Worm (Caenorhabditis elegans) whole organism, L1 larva: ENCODE results near the gene F54F7.6.

Source experiments
- C04F5.9 ChIP-seq: sonication (generic microtip); optimal IDR thresholded peaks from 2 replicates; lab custom pipeline; 2016; ENCODE audit warnings: missing genetic modification characterization, missing compliant biosample characterization
- Y116A8C.19 ChIP-seq: sonication (generic microtip); optimal IDR thresholded peaks from 2 replicates; lab custom pipeline; 2016; ENCODE audit warnings: missing compliant biosample characterization, missing genetic modification characterization, borderline replicate concordance
- aha-1 ChIP-seq: fragments of 150-350 bp; optimal IDR thresholded peaks from 2 replicates; lab custom pipeline; 2014; ENCODE audit warnings: missing biosample characterization, missing genetic modification characterization
- ama-1 ChIP-seq: fragments of 150-350 bp; optimal IDR thresholded peaks from 2 replicates; lab custom pipeline; 2014
- ceh-63 ChIP-seq: fragments of 200-800 bp; sonication (Bioruptor generic); optimal IDR thresholded peaks from 2 replicates; lab custom pipeline; 2018; ENCODE audit warnings: mild to moderate bottlenecking, missing genetic modification characterization, missing compliant biosample characterization
- ceh-88 ChIP-seq: fragments of 200-800 bp; sonication (Bioruptor generic); IDR thresholded peaks from 2 replicates; pipeline ENCODE4 v1.3.6; 2022; ENCODE audit warnings: missing genetic modification characterization, missing compliant biosample characterization
- dsc-1 ChIP-seq: sonication (generic microtip); optimal IDR thresholded peaks from 2 replicates; lab custom pipeline; 2016; ENCODE audit warnings: mild to moderate bottlenecking, missing genetic modification characterization, missing compliant biosample characterization
- efl-3 ChIP-seq: fragments of 200-800 bp; sonication (Bioruptor generic); optimal IDR thresholded peaks from 2 replicates; lab custom pipeline; 2018; ENCODE audit warnings: mild to moderate bottlenecking, missing genetic modification characterization, missing compliant biosample characterization
- egl-13 ChIP-seq: sonication (generic microtip); optimal IDR thresholded peaks from 2 replicates; lab custom pipeline; 2016; ENCODE audit warnings: missing genotype, missing genetic modification reagents, missing genetic modification characterization, missing compliant biosample characterization
- egl-27 ChIP-seq, 2 experiments: fragments of 150-350 bp in 1 of 2; sonication (generic microtip); optimal IDR thresholded peaks; 3 replicates each; lab custom pipeline; 2017 to 2018; ENCODE audit warnings: missing biosample characterization in 2 of 2, missing genetic modification characterization in 2 of 2, missing genetic modification reagents in 2 of 2
- elt-3 ChIP-seq, 6 experiments: fragments of 150-350 bp in 1 of 6; sonication (generic microtip); optimal IDR thresholded peaks; 2 replicates each; lab custom pipeline; 2017 to 2018; ENCODE audit warnings: missing biosample characterization in 6 of 6, missing genetic modification characterization in 6 of 6, inconsistent platforms in 1 of 6
- ets-5 ChIP-seq: fragments of 200-800 bp; sonication (Bioruptor generic); IDR thresholded peaks from 2 replicates; pipeline ENCODE4 v1.3.6; 2022; ENCODE audit warnings: missing genetic modification characterization, missing compliant biosample characterization
- fkh-10 ChIP-seq: sonication (generic microtip); optimal IDR thresholded peaks from 2 replicates; lab custom pipeline; 2017; ENCODE audit warnings: missing biosample characterization, missing genetic modification reagents, missing genetic modification characterization
- fkh-4 ChIP-seq: sonication (generic microtip); optimal IDR thresholded peaks from 2 replicates; lab custom pipeline; 2016; ENCODE audit warnings: missing compliant biosample characterization, missing genetic modification characterization, borderline replicate concordance
- fos-1 ChIP-seq: fragments of 150-350 bp; optimal IDR thresholded peaks from 2 replicates; lab custom pipeline; 2014; ENCODE audit warnings: missing biosample characterization, missing genetic modification characterization
- grh-1 ChIP-seq: fragments of 200-800 bp; sonication (Bioruptor generic); IDR thresholded peaks from 2 replicates; pipeline ENCODE4 v1.3.6; 2022; ENCODE audit warnings: missing genetic modification reagents, missing genetic modification characterization, missing compliant biosample characterization
- hlh-17 ChIP-seq: fragments of 200-800 bp; sonication (Bioruptor generic); optimal IDR thresholded peaks from 2 replicates; lab custom pipeline; 2018; ENCODE audit warnings: missing genetic modification characterization, mild to moderate bottlenecking, missing compliant biosample characterization, moderate library complexity, borderline replicate concordance
- hlh-4 ChIP-seq: sonication (generic microtip); optimal IDR thresholded peaks from 2 replicates; lab custom pipeline; 2016; ENCODE audit warnings: mild to moderate bottlenecking, missing genetic modification characterization, missing compliant biosample characterization
- isw-1 ChIP-seq: fragments of 200-800 bp; sonication (Bioruptor generic); IDR thresholded peaks from 2 replicates; pipeline ENCODE4 v1.3.6; 2022; ENCODE audit warnings: missing genetic modification characterization, missing compliant biosample characterization
- jun-1 ChIP-seq: fragments of 150-350 bp; optimal IDR thresholded peaks from 2 replicates; lab custom pipeline; 2014; ENCODE audit warnings: missing biosample characterization, missing genetic modification reagents, missing genetic modification characterization
- lin-14 ChIP-seq: fragments of 200-800 bp; sonication (Bioruptor generic); optimal IDR thresholded peaks from 2 replicates; lab custom pipeline; 2018; ENCODE audit warnings: mild to moderate bottlenecking, missing genetic modification characterization, moderate library complexity, missing compliant biosample characterization
- lin-39 ChIP-seq: fragments of 150-350 bp; optimal IDR thresholded peaks from 2 replicates; lab custom pipeline; 2014; ENCODE audit warnings: missing biosample characterization, missing genetic modification reagents, missing genetic modification characterization
- lsy-2 ChIP-seq, 2 experiments: fragments of 150-350 bp; optimal IDR thresholded peaks; 2 replicates each; lab custom pipeline; 2014; ENCODE audit warnings: missing biosample characterization in 2 of 2, missing genetic modification characterization in 2 of 2
- mab-9 ChIP-seq: fragments of 200-800 bp; sonication (Bioruptor generic); IDR thresholded peaks from 2 replicates; pipeline ENCODE4 v1.3.6; 2022; ENCODE audit warnings: missing genetic modification reagents, missing genetic modification characterization, missing compliant biosample characterization
- nhr-11 ChIP-seq: fragments of 150-350 bp; optimal IDR thresholded peaks from 2 replicates; lab custom pipeline; 2014; ENCODE audit warnings: missing biosample characterization, missing genetic modification characterization
- nhr-12 ChIP-seq: sonication (generic microtip); optimal IDR thresholded peaks from 2 replicates; lab custom pipeline; 2017; ENCODE audit warnings: missing biosample characterization, missing genetic modification characterization
- nhr-20 ChIP-seq: sonication (generic microtip); optimal IDR thresholded peaks from 2 replicates; lab custom pipeline; 2016; ENCODE audit warnings: mild to moderate bottlenecking, missing genetic modification characterization, missing compliant biosample characterization
- nhr-237 ChIP-seq: fragments of 150-350 bp; optimal IDR thresholded peaks from 2 replicates; lab custom pipeline; 2014; ENCODE audit warnings: missing biosample characterization, missing genetic modification characterization
- nhr-47 ChIP-seq: sonication (generic microtip); optimal IDR thresholded peaks from 2 replicates; lab custom pipeline; 2016; ENCODE audit warnings: mild to moderate bottlenecking, missing genetic modification characterization, moderate library complexity, missing compliant biosample characterization
- nhr-90 ChIP-seq: sonication (generic microtip); optimal IDR thresholded peaks from 2 replicates; lab custom pipeline; 2016; ENCODE audit warnings: mild to moderate bottlenecking, missing genetic modification characterization, missing compliant biosample characterization; ENCODE audit not compliant: poor library complexity
- pag-3 ChIP-seq: sonication (generic microtip); optimal IDR thresholded peaks from 2 replicates; lab custom pipeline; 2017; ENCODE audit warnings: missing genetic modification characterization, mild to moderate bottlenecking, missing compliant biosample characterization, antibody characterized with exemption, borderline replicate concordance; ENCODE audit not compliant: insufficient read depth
- rnt-1 ChIP-seq: sonication (generic microtip); optimal IDR thresholded peaks from 2 replicates; lab custom pipeline; 2016; ENCODE audit warnings: mild to moderate bottlenecking, missing genetic modification characterization, moderate library complexity, missing compliant biosample characterization
- skn-1 ChIP-seq: fragments of 150-350 bp; optimal IDR thresholded peaks from 2 replicates; lab custom pipeline; 2014; ENCODE audit warnings: missing biosample characterization, missing genetic modification characterization
- snu-23 ChIP-seq: sonication (generic microtip); optimal IDR thresholded peaks from 2 replicates; lab custom pipeline; 2016; ENCODE audit warnings: missing genetic modification characterization, missing compliant biosample characterization
- sox-4 ChIP-seq: sonication (generic microtip); optimal IDR thresholded peaks from 2 replicates; lab custom pipeline; 2016; ENCODE audit warnings: missing genetic modification characterization, missing compliant biosample characterization
- sptf-1 ChIP-seq: fragments of 150-350 bp; optimal IDR thresholded peaks from 2 replicates; lab custom pipeline; 2014; ENCODE audit warnings: missing biosample characterization, missing genetic modification characterization
- sup-37 ChIP-seq: fragments of 200-800 bp; sonication (Bioruptor generic); optimal IDR thresholded peaks from 2 replicates; lab custom pipeline; 2018; ENCODE audit warnings: mild to moderate bottlenecking, missing genetic modification characterization, missing compliant biosample characterization
- tbx-2 ChIP-seq: sonication (generic microtip); optimal IDR thresholded peaks from 2 replicates; lab custom pipeline; 2016; ENCODE audit warnings: missing genetic modification characterization, missing compliant biosample characterization
- zip-4 ChIP-seq: fragments of 200-800 bp; sonication (Bioruptor generic); optimal IDR thresholded peaks from 2 replicates; lab custom pipeline; 2018; ENCODE audit warnings: mild to moderate bottlenecking, missing genetic modification characterization, moderate library complexity, missing compliant biosample characterization

The F54F7.6 gene

ce11 chrX:11854432-11854831, 10.8 kb upstream of the F54F7.6 start:
- no peak for TF ChIP-seq lin-39 (tag; lab: Kevin White, UChicago)

ce11 chrX:11854903-11855302, 10.3 kb upstream of the F54F7.6 start, which contains the start of gene F54F7.8:
F54F7.8 (minus strand) TSS chrX:11855003.
- TF ChIP-seq fkh-4 (tag; lab: Kevin White, UChicago) (no peak), rnt-1 (tag; lab: Kevin White, UChicago) (no peak), egl-13 (tag; lab: Kevin White, UChicago) (no peak), nhr-12 (tag; lab: Kevin White, UChicago) (no peak), sox-4 (no peak), elt-3 (tag; optimal IDR thresholded peaks at IDR 0.05; lab: Kevin White, UChicago) (no peak), snu-23 (GFP tag; lab: Kevin White, UChicago) (no peak), Y116A8C.19 (no peak), dsc-1 (tag; lab: Kevin White, UChicago) (no peak), skn-1 (tag; lab: Kevin White, UChicago) (no peak), lsy-2 (tag; optimal IDR thresholded peaks at IDR 0.05; lab: Kevin White, UChicago) (no peak), hlh-4 (no peak), mab-9 (GFP tag; lab: Robert Waterston, UW) (no peak), fkh-10 (GFP tag; lab: Kevin White, UChicago) (no peak), zip-4 (no peak), sptf-1 (tag; lab: Kevin White, UChicago) (no peak), ama-1 (lab: Kevin White, UChicago) (no peak)

- no peak for TF ChIP-seq lin-14 (GFP tag; lab: Kevin White, UChicago)
- no peak for TF ChIP-seq hlh-17
- no peak for TF ChIP-seq fos-1 (tag; lab: Kevin White, UChicago)
- TF ChIP-seq grh-1 (GFP tag; lab: Robert Waterston, UW): no peak
- TF ChIP-seq efl-3 (GFP tag; lab: Kevin White, UChicago): no peak
- no peak for TF ChIP-seq aha-1 (tag; lab: Kevin White, UChicago)
- TF ChIP-seq C04F5.9 (tag; lab: Kevin White, UChicago): no peak
- TF ChIP-seq sox-4: no peak
- no peak for TF ChIP-seq jun-1 (tag; lab: Kevin White, UChicago)
- no peak for TF ChIP-seq egl-27 (tag; optimal IDR thresholded peaks at IDR 0.05; lab: Kevin White, UChicago)
- no peak for TF ChIP-seq fkh-10 (GFP tag; lab: Kevin White, UChicago)
Measured at ce11 chrX:11856214-11856613, 9.0 kb upstream of the F54F7.6 start.

- no peak for TF ChIP-seq ceh-63 (GFP tag; lab: Kevin White, UChicago)
- TF ChIP-seq nhr-20 (tag; lab: Kevin White, UChicago): no peak
- TF ChIP-seq nhr-90 (tag; lab: Kevin White, UChicago): no peak
- no peak for TF ChIP-seq grh-1 (GFP tag; lab: Robert Waterston, UW)
- TF ChIP-seq skn-1 (tag; lab: Kevin White, UChicago): no peak
- no peak for TF ChIP-seq fos-1 (tag; lab: Kevin White, UChicago)
- TF ChIP-seq pag-3 (tag; lab: Kevin White, UChicago): no peak
- no peak for TF ChIP-seq nhr-11
- TF ChIP-seq nhr-47 (tag; lab: Kevin White, UChicago): no peak
- no peak for TF ChIP-seq isw-1 (GFP tag; lab: Robert Waterston, UW)
- no peak for TF ChIP-seq hlh-17
- TF ChIP-seq tbx-2 (tag; lab: Kevin White, UChicago): no peak
- TF ChIP-seq ceh-88 (GFP tag; lab: Robert Waterston, UW): no peak
- TF ChIP-seq jun-1 (tag; lab: Kevin White, UChicago): no peak
- no peak for TF ChIP-seq sup-37
- TF ChIP-seq ets-5: no peak
- TF ChIP-seq nhr-237: no peak
- TF ChIP-seq sox-4: no peak
- TF ChIP-seq, all 84 proteins: peak for 0
Measured at ce11 chrX:11857178-11857577, 8.0 kb upstream of the F54F7.6 start, which contains the start of gene mes-1. mes-1 (plus strand) TSS chrX:11857478.
